Worm (Caenorhabditis elegans) whole organism, L2 larva: ENCODE data around the gene ubc-21.

Experiments used
- C34F6.9 ChIP-seq: fragments of 150-350 bp; optimal IDR thresholded peaks from 2 replicates; lab custom pipeline; 2014; ENCODE audit warnings: missing biosample characterization, missing genetic modification characterization
- F13H6.1 ChIP-seq: sonication (generic microtip); optimal IDR thresholded peaks from 2 replicates; lab custom pipeline; 2016; ENCODE audit warnings: missing genetic modification characterization, missing compliant biosample characterization
- R02D3.7 ChIP-seq: fragments of 150-350 bp; optimal IDR thresholded peaks from 2 replicates; lab custom pipeline; 2014; ENCODE audit warnings: missing biosample characterization, missing genetic modification characterization
- Y55F3AM.14 ChIP-seq: fragments of 200-800 bp; sonication (Bioruptor generic); optimal IDR thresholded peaks from 2 replicates; lab custom pipeline; 2018; ENCODE audit warnings: mild to moderate bottlenecking, missing genetic modification characterization, missing compliant biosample characterization
- ZK546.5 ChIP-seq: sonication (generic microtip); optimal IDR thresholded peaks from 2 replicates; lab custom pipeline; 2017; ENCODE audit warnings: missing biosample characterization, missing genetic modification characterization
- ama-1 ChIP-seq: fragments of 150-350 bp; optimal IDR thresholded peaks from 2 replicates; lab custom pipeline; 2018; ENCODE audit warnings: inconsistent platforms
- blmp-1 ChIP-seq: sonication (generic microtip); optimal IDR thresholded peaks from 2 replicates; lab custom pipeline; 2017; ENCODE audit warnings: missing genetic modification characterization, mild to moderate bottlenecking, missing compliant biosample characterization, antibody characterized with exemption, moderate library complexity; ENCODE audit not compliant: insufficient read depth
- ceh-16 ChIP-seq: fragments of 150-350 bp; optimal IDR thresholded peaks from 2 replicates; lab custom pipeline; 2014; ENCODE audit warnings: missing biosample characterization, missing genetic modification characterization
- crh-2 ChIP-seq: sonication (generic microtip); optimal IDR thresholded peaks from 2 replicates; lab custom pipeline; 2017; ENCODE audit warnings: missing biosample characterization, missing genetic modification characterization
- egl-27 ChIP-seq: sonication (generic microtip); optimal IDR thresholded peaks from 3 replicates; lab custom pipeline; 2017; ENCODE audit warnings: missing biosample characterization, missing genetic modification reagents, missing genetic modification characterization
- elt-3 ChIP-seq: sonication (generic microtip); optimal IDR thresholded peaks from 2 replicates; lab custom pipeline; 2017; ENCODE audit warnings: missing biosample characterization, missing genetic modification characterization
- lin-11 ChIP-seq: fragments of 150-350 bp; sonication (generic microtip); optimal IDR thresholded peaks from 2 replicates; lab custom pipeline; 2014; ENCODE audit warnings: missing biosample characterization, missing genetic modification characterization, inconsistent platforms, mixed read lengths
- lin-13 ChIP-seq: fragments of 150-350 bp; optimal IDR thresholded peaks from 2 replicates; lab custom pipeline; 2014; ENCODE audit warnings: missing biosample characterization, missing genetic modification reagents, missing genetic modification characterization
- lsy-2 ChIP-seq, 2 experiments: fragments of 150-350 bp in 1 of 2; sonication (generic microtip) in 1 of 2; optimal IDR thresholded peaks; 2 replicates each; lab custom pipeline; 2014 to 2017; ENCODE audit warnings: missing biosample characterization in 2 of 2, missing genetic modification characterization in 2 of 2
- mdl-1 ChIP-seq, 2 experiments: fragments of 150-350 bp in 1 of 2; sonication (generic microtip) in 1 of 2; optimal IDR thresholded peaks; 2 replicates each; lab custom pipeline; 2017; ENCODE audit warnings: missing biosample characterization in 2 of 2, missing genetic modification characterization in 2 of 2
- nhr-10 ChIP-seq: sonication (generic microtip); optimal IDR thresholded peaks from 2 replicates; lab custom pipeline; 2017; ENCODE audit warnings: missing biosample characterization, missing genetic modification characterization
- nhr-11 ChIP-seq: fragments of 150-350 bp; optimal IDR thresholded peaks from 2 replicates; lab custom pipeline; 2014; ENCODE audit warnings: missing biosample characterization, missing genetic modification characterization
- nhr-12 ChIP-seq: fragments of 150-350 bp; optimal IDR thresholded peaks from 2 replicates; lab custom pipeline; 2014; ENCODE audit warnings: missing biosample characterization, missing genetic modification characterization
- nhr-129 ChIP-seq: fragments of 150-350 bp; optimal IDR thresholded peaks from 2 replicates; lab custom pipeline; 2014; ENCODE audit warnings: missing biosample characterization, missing genetic modification characterization
- nhr-21 ChIP-seq: fragments of 150-350 bp; optimal IDR thresholded peaks from 2 replicates; lab custom pipeline; 2014; ENCODE audit warnings: missing biosample characterization, missing genetic modification characterization
- nhr-23 ChIP-seq: fragments of 150-350 bp; optimal IDR thresholded peaks from 2 replicates; lab custom pipeline; 2014; ENCODE audit warnings: missing biosample characterization, missing genetic modification reagents, missing genetic modification characterization
- nhr-237 ChIP-seq: fragments of 150-350 bp; optimal IDR thresholded peaks from 2 replicates; lab custom pipeline; 2014; ENCODE audit warnings: missing biosample characterization, missing genetic modification characterization
- nhr-25 ChIP-seq: fragments of 150-350 bp; sonication (generic microtip); optimal IDR thresholded peaks from 3 replicates; lab custom pipeline; 2014; ENCODE audit warnings: missing biosample characterization, missing genetic modification characterization
- nhr-6 ChIP-seq: fragments of 150-350 bp; optimal IDR thresholded peaks from 2 replicates; lab custom pipeline; 2014; ENCODE audit warnings: missing biosample characterization, missing genetic modification characterization
- nhr-77 ChIP-seq: fragments of 150-350 bp; optimal IDR thresholded peaks from 2 replicates; lab custom pipeline; 2014; ENCODE audit warnings: missing biosample characterization, missing genetic modification characterization
- peb-1 ChIP-seq: fragments of 150-350 bp; optimal IDR thresholded peaks from 2 replicates; lab custom pipeline; 2014; ENCODE audit warnings: missing biosample characterization, missing genetic modification characterization
- sem-4 ChIP-seq: fragments of 150-350 bp; optimal IDR thresholded peaks from 2 replicates; lab custom pipeline; 2014; ENCODE audit warnings: missing biosample characterization, missing genetic modification reagents, missing genetic modification characterization
- sma-9 ChIP-seq, 2 experiments: fragments of 150-350 bp in 1 of 2; sonication (generic microtip) in 1 of 2; optimal IDR thresholded peaks; 2 replicates each; lab custom pipeline; 2014 to 2016; ENCODE audit warnings: missing genetic modification characterization in 2 of 2, mild to moderate bottlenecking in 1 of 2, missing biosample characterization in 1 of 2, missing compliant biosample characterization in 1 of 2, missing genetic modification reagents in 1 of 2, moderate library complexity in 1 of 2
- snpc-4 ChIP-seq: fragments of 150-350 bp; optimal IDR thresholded peaks from 2 replicates; lab custom pipeline; 2014; ENCODE audit warnings: missing biosample characterization, missing genetic modification characterization
- unc-39 ChIP-seq: fragments of 150-350 bp; optimal IDR thresholded peaks from 2 replicates; lab custom pipeline; 2014; ENCODE audit warnings: missing biosample characterization, missing genetic modification characterization
- unc-55 ChIP-seq: fragments of 150-350 bp; sonication (generic microtip); optimal IDR thresholded peaks from 3 replicates; lab custom pipeline; 2014; ENCODE audit warnings: missing biosample characterization, missing genetic modification reagents, missing genetic modification characterization
- zag-1 ChIP-seq: fragments of 150-350 bp; optimal IDR thresholded peaks from 2 replicates; lab custom pipeline; 2014; ENCODE audit warnings: missing biosample characterization, missing genetic modification characterization
- ztf-11 ChIP-seq: sonication (generic microtip); optimal IDR thresholded peaks from 2 replicates; lab custom pipeline; 2017; ENCODE audit warnings: missing biosample characterization, missing genetic modification characterization
- ztf-4 ChIP-seq: fragments of 150-350 bp; optimal IDR thresholded peaks from 2 replicates; lab custom pipeline; 2014; ENCODE audit warnings: missing biosample characterization, missing genetic modification characterization

The ubc-21 gene

DNA sequence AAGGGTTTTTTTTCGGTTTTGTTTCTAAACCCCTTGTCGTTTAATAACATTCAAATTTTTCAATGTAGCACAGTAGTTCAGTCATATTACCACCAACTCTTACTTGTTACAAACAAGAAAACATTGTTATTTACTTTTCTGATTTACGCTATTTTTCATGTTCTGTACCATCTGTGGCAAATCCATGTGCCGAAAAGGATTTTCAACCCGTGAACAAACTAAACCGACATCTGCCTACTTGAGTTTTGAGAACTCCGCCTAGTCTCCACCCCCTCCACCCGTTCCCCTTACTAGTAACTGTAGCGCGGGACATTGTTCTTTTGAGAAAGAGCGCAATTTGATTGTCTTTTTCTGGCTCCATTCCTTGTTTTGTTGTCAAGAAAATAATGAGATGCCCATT lies 35.7 kb downstream of the ubc-21 start, which contains the start of gene ensh-1:
TSS of gene ensh-1 (plus strand) at position 301 of the 400 bp plus-strand sequence.
- TF ChIP-seq unc-39 (tag; lab: Kevin White, UChicago): no peak
- TF ChIP-seq Y55F3AM.14: no peak
- TF ChIP-seq nhr-25 (tag; lab: Kevin White, UChicago): no peak
- no peak for TF ChIP-seq peb-1 (tag; lab: Kevin White, UChicago)
- TF ChIP-seq nhr-6: no peak
- TF ChIP-seq nhr-129 (tag; lab: Kevin White, UChicago): no peak
- no peak for TF ChIP-seq nhr-23 (tag; lab: Kevin White, UChicago)
- TF ChIP-seq snpc-4 (tag; lab: Kevin White, UChicago): no peak
- no peak for TF ChIP-seq ama-1
- no peak for TF ChIP-seq lin-11 (tag; lab: Kevin White, UChicago)
- no peak for TF ChIP-seq lsy-2 (tag; optimal IDR thresholded peaks at IDR 0.05; lab: Kevin White, UChicago)
- TF ChIP-seq unc-55 (GFP tag; lab: Kevin White, UChicago): no peak
- TF ChIP-seq elt-3: no peak
- TF ChIP-seq lin-13 (GFP tag; lab: Kevin White, UChicago): no peak
- TF ChIP-seq blmp-1 (tag; lab: Kevin White, UChicago): no peak
- no peak for TF ChIP-seq sem-4 (tag; lab: Kevin White, UChicago)

DNA sequence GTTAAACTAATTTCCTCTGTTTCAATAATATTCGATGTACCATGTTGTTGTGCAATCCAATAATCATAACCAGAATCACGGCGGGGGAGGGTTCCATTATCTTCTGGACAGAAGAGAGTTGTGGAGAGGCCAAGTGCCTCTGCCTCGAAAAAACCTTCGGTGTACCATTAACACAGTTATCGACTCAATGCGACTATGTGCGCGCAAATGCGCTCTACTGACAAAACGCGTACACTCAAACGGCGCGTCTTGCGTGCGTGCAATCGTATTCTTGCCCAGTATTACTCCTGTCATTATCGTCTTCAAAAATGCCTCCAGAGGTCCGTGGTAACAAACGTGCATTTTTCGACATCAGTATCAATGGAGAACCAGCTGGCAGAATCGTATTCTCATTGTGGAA lies 41.7 kb downstream of the ubc-21 start, which contains the start of gene cyn-8:
TSS of gene cyn-8 (plus strand) at position 217 of the 400 bp plus-strand sequence.
- TF ChIP-seq R02D3.7 (tag; lab: Kevin White, UChicago): no peak
- no peak for TF ChIP-seq egl-27 (tag; lab: Kevin White, UChicago)
- peak; percentile 18 for TF ChIP-seq crh-2 (tag; lab: Kevin White, UChicago)
- no peak for TF ChIP-seq sma-9 (GFP tag; optimal IDR thresholded peaks at IDR 0.05; lab: Kevin White, UChicago)
- no peak for TF ChIP-seq sma-9 (tag; optimal IDR thresholded peaks at IDR 0.05; lab: Kevin White, UChicago)
- TF ChIP-seq C34F6.9 (tag; lab: Kevin White, UChicago): peak; percentile 39
- TF ChIP-seq ceh-16 (tag; lab: Kevin White, UChicago): no peak
- peak; percentile 33 for TF ChIP-seq lin-11 (tag; lab: Kevin White, UChicago)
- no peak for TF ChIP-seq nhr-12 (tag; lab: Kevin White, UChicago)
- TF ChIP-seq nhr-129 (tag; lab: Kevin White, UChicago): peak; percentile 75
- no peak for TF ChIP-seq unc-39 (tag; lab: Kevin White, UChicago)
- TF ChIP-seq unc-55 (GFP tag; lab: Kevin White, UChicago): peak; percentile 55
- TF ChIP-seq ztf-4 (tag; lab: Kevin White, UChicago): no peak
- no peak for TF ChIP-seq ztf-11

DNA sequence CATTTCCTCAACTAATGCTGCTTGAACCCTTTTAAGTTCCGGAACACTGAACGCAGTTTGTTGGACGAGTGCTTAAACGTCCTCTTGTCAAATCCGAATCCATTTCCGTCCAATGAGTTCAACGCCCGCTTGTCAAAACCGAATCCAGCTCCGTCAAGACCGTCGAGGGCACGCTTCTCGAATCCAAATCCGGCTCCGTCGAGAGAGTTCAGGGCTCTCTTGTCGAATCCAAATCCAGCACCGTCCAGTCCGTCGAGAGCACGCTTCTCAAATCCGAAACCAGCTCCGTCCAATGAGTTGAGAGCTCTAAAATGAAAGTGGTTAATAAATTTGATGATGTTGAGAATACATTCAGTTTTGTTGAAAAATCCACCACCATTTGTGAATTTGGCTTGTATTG lies 48.3 kb downstream of the ubc-21 start:
- TF ChIP-seq ceh-16 (tag; lab: Kevin White, UChicago) (no peak), nhr-21 (no peak), ZK546.5 (tag; lab: Kevin White, UChicago) (no peak), mdl-1 (tag; optimal IDR thresholded peaks at IDR 0.05; lab: Kevin White, UChicago) (no peak), nhr-25 (tag; lab: Kevin White, UChicago) (no peak), Y55F3AM.14 (no peak), crh-2 (tag; lab: Kevin White, UChicago) (no peak), F13H6.1 (no peak), nhr-237 (tag; lab: Kevin White, UChicago) (no peak), nhr-10 (no peak), ama-1 (no peak), nhr-11 (no peak), unc-39 (tag; lab: Kevin White, UChicago) (no peak), blmp-1 (tag; lab: Kevin White, UChicago) (no peak), nhr-77 (no peak)

DNA sequence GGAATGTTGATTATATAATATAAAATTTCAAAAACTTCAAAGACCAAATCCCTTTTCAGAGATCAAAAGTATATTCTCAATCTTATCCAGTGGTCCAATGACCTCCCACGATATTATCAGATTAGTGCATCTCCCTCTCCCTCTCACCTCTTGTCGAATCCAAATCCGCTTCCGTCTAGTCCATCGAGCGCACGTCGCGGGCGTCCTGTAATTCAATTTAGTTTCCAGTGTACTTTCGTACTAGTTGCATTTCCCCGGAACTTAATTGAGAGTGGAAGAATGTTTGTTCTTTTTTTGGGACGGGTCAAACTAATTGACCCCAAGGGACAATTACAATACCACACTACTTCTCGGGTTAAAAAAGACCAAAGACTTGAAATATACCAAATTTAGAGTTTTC lies 49.4 kb downstream of the ubc-21 start:
- TF ChIP-seq lsy-2 (tag; optimal IDR thresholded peaks at IDR 0.05; lab: Kevin White, UChicago): peak in 1 of 2 experiments; percentile 8
- TF ChIP-seq sem-4 (tag; lab: Kevin White, UChicago): peak; percentile 63
- TF ChIP-seq sma-9 (GFP tag; optimal IDR thresholded peaks at IDR 0.05; lab: Kevin White, UChicago): peak; percentile 35
- no peak for TF ChIP-seq sma-9 (tag; optimal IDR thresholded peaks at IDR 0.05; lab: Kevin White, UChicago)
- no peak for TF ChIP-seq zag-1 (tag; lab: Kevin White, UChicago)
- no peak for TF ChIP-seq nhr-25 (tag; lab: Kevin White, UChicago)
- no peak for TF ChIP-seq lin-13 (GFP tag; lab: Kevin White, UChicago)
